Worm (Caenorhabditis elegans) whole organism, L1 larva: ENCODE results near the gene ccdc-55.

ENCODE experiments used
- C04F5.9 ChIP-seq: sonication (generic microtip); optimal IDR thresholded peaks from 2 replicates; lab custom pipeline; 2016; ENCODE audit warnings: missing genetic modification characterization, missing compliant biosample characterization
- C16A3.4 ChIP-seq: fragments of 150-350 bp; optimal IDR thresholded peaks from 2 replicates; lab custom pipeline; 2014; ENCODE audit warnings: missing biosample characterization, missing genetic modification characterization
- F16B12.6 ChIP-seq: fragments of 150-350 bp; optimal IDR thresholded peaks from 2 replicates; lab custom pipeline; 2014; ENCODE audit warnings: missing biosample characterization, missing genetic modification characterization
- Y116A8C.19 ChIP-seq: sonication (generic microtip); optimal IDR thresholded peaks from 2 replicates; lab custom pipeline; 2016; ENCODE audit warnings: missing compliant biosample characterization, missing genetic modification characterization, borderline replicate concordance
- aha-1 ChIP-seq: fragments of 150-350 bp; optimal IDR thresholded peaks from 2 replicates; lab custom pipeline; 2014; ENCODE audit warnings: missing biosample characterization, missing genetic modification characterization
- ama-1 ChIP-seq: fragments of 150-350 bp; optimal IDR thresholded peaks from 2 replicates; lab custom pipeline; 2014
- blmp-1 ChIP-seq: fragments of 150-350 bp; optimal IDR thresholded peaks from 2 replicates; lab custom pipeline; 2014; ENCODE audit warnings: missing biosample characterization, missing genetic modification characterization
- ceh-63 ChIP-seq: fragments of 200-800 bp; sonication (Bioruptor generic); optimal IDR thresholded peaks from 2 replicates; lab custom pipeline; 2018; ENCODE audit warnings: mild to moderate bottlenecking, missing genetic modification characterization, missing compliant biosample characterization
- ceh-88 ChIP-seq: fragments of 200-800 bp; sonication (Bioruptor generic); IDR thresholded peaks from 2 replicates; pipeline ENCODE4 v1.3.6; 2022; ENCODE audit warnings: missing genetic modification characterization, missing compliant biosample characterization
- ceh-90 ChIP-seq: sonication (generic microtip); optimal IDR thresholded peaks from 2 replicates; lab custom pipeline; 2016; ENCODE audit warnings: missing genetic modification characterization, missing compliant biosample characterization
- ces-1 ChIP-seq: fragments of 150-350 bp; optimal IDR thresholded peaks from 2 replicates; lab custom pipeline; 2014; ENCODE audit warnings: missing biosample characterization, missing genetic modification reagents, missing genetic modification characterization
- dpl-1 ChIP-seq, 3 experiments: fragments of 150-350 bp in 2 of 3; sonication (generic microtip) in 1 of 3; optimal IDR thresholded peaks; 2 replicates each; lab custom pipeline; 2014 to 2017; ENCODE audit warnings: missing biosample characterization in 3 of 3, missing genetic modification characterization in 3 of 3, missing genetic modification reagents in 3 of 3
- dsc-1 ChIP-seq: sonication (generic microtip); optimal IDR thresholded peaks from 2 replicates; lab custom pipeline; 2016; ENCODE audit warnings: mild to moderate bottlenecking, missing genetic modification characterization, missing compliant biosample characterization
- egl-13 ChIP-seq: sonication (generic microtip); optimal IDR thresholded peaks from 2 replicates; lab custom pipeline; 2016; ENCODE audit warnings: missing genotype, missing genetic modification reagents, missing genetic modification characterization, missing compliant biosample characterization
- elt-2 ChIP-seq: sonication (generic microtip); optimal IDR thresholded peaks from 2 replicates; lab custom pipeline; 2016; ENCODE audit warnings: missing genetic modification characterization, mild to moderate bottlenecking, inconsistent platforms, missing compliant biosample characterization, missing genetic modification reagents
- ets-5 ChIP-seq: fragments of 200-800 bp; sonication (Bioruptor generic); IDR thresholded peaks from 2 replicates; pipeline ENCODE4 v1.3.6; 2022; ENCODE audit warnings: missing genetic modification characterization, missing compliant biosample characterization
- hlh-17 ChIP-seq: fragments of 200-800 bp; sonication (Bioruptor generic); optimal IDR thresholded peaks from 2 replicates; lab custom pipeline; 2018; ENCODE audit warnings: missing genetic modification characterization, mild to moderate bottlenecking, missing compliant biosample characterization, moderate library complexity, borderline replicate concordance
- lin-13 ChIP-seq: fragments of 150-350 bp; optimal IDR thresholded peaks from 2 replicates; lab custom pipeline; 2014; ENCODE audit warnings: missing biosample characterization, missing genetic modification reagents, missing genetic modification characterization
- lin-35 ChIP-seq, 2 experiments: fragments of 150-350 bp; optimal IDR thresholded peaks; 2 replicates each; lab custom pipeline; 2014; ENCODE audit warnings: missing biosample characterization in 2 of 2, missing genetic modification characterization in 2 of 2, missing genetic modification reagents in 2 of 2
- lin-39 ChIP-seq: fragments of 150-350 bp; optimal IDR thresholded peaks from 2 replicates; lab custom pipeline; 2014; ENCODE audit warnings: missing biosample characterization, missing genetic modification reagents, missing genetic modification characterization
- lsy-2 ChIP-seq, 2 experiments: fragments of 150-350 bp; optimal IDR thresholded peaks; 2 replicates each; lab custom pipeline; 2014; ENCODE audit warnings: missing biosample characterization in 2 of 2, missing genetic modification characterization in 2 of 2
- mab-9 ChIP-seq: fragments of 200-800 bp; sonication (Bioruptor generic); IDR thresholded peaks from 2 replicates; pipeline ENCODE4 v1.3.6; 2022; ENCODE audit warnings: missing genetic modification reagents, missing genetic modification characterization, missing compliant biosample characterization
- nhr-12 ChIP-seq: sonication (generic microtip); optimal IDR thresholded peaks from 2 replicates; lab custom pipeline; 2017; ENCODE audit warnings: missing biosample characterization, missing genetic modification characterization
- nhr-237 ChIP-seq: fragments of 150-350 bp; optimal IDR thresholded peaks from 2 replicates; lab custom pipeline; 2014; ENCODE audit warnings: missing biosample characterization, missing genetic modification characterization
- nhr-85 ChIP-seq: sonication (generic microtip); peaks from one replicate; lab custom pipeline; 2016; ENCODE audit warnings: missing genetic modification characterization, inconsistent platforms, missing compliant biosample characterization
- pag-3 ChIP-seq: sonication (generic microtip); optimal IDR thresholded peaks from 2 replicates; lab custom pipeline; 2017; ENCODE audit warnings: missing genetic modification characterization, mild to moderate bottlenecking, missing compliant biosample characterization, antibody characterized with exemption, borderline replicate concordance; ENCODE audit not compliant: insufficient read depth
- pqm-1 ChIP-seq: sonication (generic microtip); optimal IDR thresholded peaks from 3 replicates; lab custom pipeline; 2017; ENCODE audit warnings: missing biosample characterization, missing genetic modification characterization
- rnt-1 ChIP-seq: sonication (generic microtip); optimal IDR thresholded peaks from 2 replicates; lab custom pipeline; 2016; ENCODE audit warnings: mild to moderate bottlenecking, missing genetic modification characterization, moderate library complexity, missing compliant biosample characterization
- skn-1 ChIP-seq: fragments of 150-350 bp; optimal IDR thresholded peaks from 2 replicates; lab custom pipeline; 2014; ENCODE audit warnings: missing biosample characterization, missing genetic modification characterization
- snu-23 ChIP-seq: sonication (generic microtip); optimal IDR thresholded peaks from 2 replicates; lab custom pipeline; 2016; ENCODE audit warnings: missing genetic modification characterization, missing compliant biosample characterization
- sptf-1 ChIP-seq: fragments of 150-350 bp; optimal IDR thresholded peaks from 2 replicates; lab custom pipeline; 2014; ENCODE audit warnings: missing biosample characterization, missing genetic modification characterization
- tbx-2 ChIP-seq: sonication (generic microtip); optimal IDR thresholded peaks from 2 replicates; lab custom pipeline; 2016; ENCODE audit warnings: missing genetic modification characterization, missing compliant biosample characterization
- unc-62 ChIP-seq: fragments of 150-350 bp; optimal IDR thresholded peaks from 2 replicates; lab custom pipeline; 2014; ENCODE audit warnings: missing biosample characterization, missing genetic modification reagents, missing genetic modification characterization
- unc-98 ChIP-seq: fragments of 200-800 bp; sonication (Bioruptor generic); IDR thresholded peaks from 2 replicates; pipeline ENCODE4 v1.3.6; 2022; ENCODE audit warnings: missing genetic modification characterization, missing compliant biosample characterization
- zip-4 ChIP-seq: fragments of 200-800 bp; sonication (Bioruptor generic); optimal IDR thresholded peaks from 2 replicates; lab custom pipeline; 2018; ENCODE audit warnings: mild to moderate bottlenecking, missing genetic modification characterization, moderate library complexity, missing compliant biosample characterization

ccdc-55 gene

ce11 chrIII:4168665-4169064 lies at the start of gene ccdc-55:
TSS of gene ccdc-55 (minus strand) at chrIII:4168765.
- TF ChIP-seq dsc-1 (tag; lab: Kevin White, UChicago) (no peak), sptf-1 (tag; lab: Kevin White, UChicago) (no peak), F16B12.6 (tag; lab: Kevin White, UChicago) (no peak), nhr-85 (tag; lab: Kevin White, UChicago) (no peak), mab-9 (GFP tag; lab: Robert Waterston, UW) (no peak), nhr-12 (tag; lab: Kevin White, UChicago) (no peak), lsy-2 (tag; optimal IDR thresholded peaks at IDR 0.05; lab: Kevin White, UChicago) (no peak), dpl-1 (GFP tag; optimal IDR thresholded peaks at IDR 0.05; lab: Kevin White, UChicago) (no peak), lin-13 (GFP tag; lab: Kevin White, UChicago) (no peak), lin-35 (GFP tag; optimal IDR thresholded peaks at IDR 0.05; lab: Kevin White, UChicago) (no peak), skn-1 (tag; lab: Kevin White, UChicago) (no peak), C16A3.4 (no peak), ceh-88 (GFP tag; lab: Robert Waterston, UW) (no peak), pqm-1 (no peak)
- TF ChIP-seq, all 84 proteins: peak for 0

ce11 chrIII:4210661-4211060 lies 42.1 kb upstream of the ccdc-55 start:
- TF ChIP-seq aha-1 (tag; lab: Kevin White, UChicago): no peak
- TF ChIP-seq, all 84 proteins: peak for 0

ce11 chrIII:4209188-4209587 lies 40.6 kb upstream of the ccdc-55 start, which contains the start of gene phlp-2:
TSS of gene phlp-2 (plus strand) at chrIII:4209488.
- no peak for TF ChIP-seq zip-4 (GFP tag; lab: Kevin White, UChicago)
- no peak for TF ChIP-seq mab-9 (GFP tag; lab: Robert Waterston, UW)
- no peak for TF ChIP-seq nhr-12 (tag; lab: Kevin White, UChicago)
- no peak for TF ChIP-seq ces-1 (GFP tag; lab: Kevin White, UChicago)
- TF ChIP-seq snu-23 (GFP tag; lab: Kevin White, UChicago): no peak
- TF ChIP-seq nhr-237 (tag; lab: Kevin White, UChicago): no peak
- no peak for TF ChIP-seq ama-1
- no peak for TF ChIP-seq tbx-2 (tag; lab: Kevin White, UChicago)
- TF ChIP-seq ceh-90: no peak
- TF ChIP-seq elt-2 (tag; lab: Kevin White, UChicago): no peak
- TF ChIP-seq egl-13 (tag; lab: Kevin White, UChicago): no peak
- no peak for TF ChIP-seq pqm-1
- no peak for TF ChIP-seq Y116A8C.19 (tag; lab: Kevin White, UChicago)
- TF ChIP-seq ceh-63 (GFP tag; lab: Kevin White, UChicago): no peak
- TF ChIP-seq ets-5: no peak
- TF ChIP-seq, all 84 proteins: peak for 0

ce11 chrIII:4208210-4208609 lies 39.6 kb upstream of the ccdc-55 start:
- no peak for TF ChIP-seq tbx-2 (tag; lab: Kevin White, UChicago)
- TF ChIP-seq blmp-1: peak; percentile 29

- no peak for TF ChIP-seq tbx-2 (tag; lab: Kevin White, UChicago)
- no peak for TF ChIP-seq lin-39 (tag; lab: Kevin White, UChicago)
- TF ChIP-seq C04F5.9 (tag; lab: Kevin White, UChicago): no peak
- no peak for TF ChIP-seq unc-62
- no peak for TF ChIP-seq rnt-1 (tag; lab: Kevin White, UChicago)
- no peak for TF ChIP-seq ceh-63 (GFP tag; lab: Kevin White, UChicago)
- no peak for TF ChIP-seq hlh-17 (GFP tag; lab: Kevin White, UChicago)
- peak in 1 of 2 experiments; percentile 63 for TF ChIP-seq lsy-2 (tag; optimal IDR thresholded peaks at IDR 0.05; lab: Kevin White, UChicago)
- TF ChIP-seq egl-13 (tag; lab: Kevin White, UChicago): no peak
- TF ChIP-seq F16B12.6 (tag; lab: Kevin White, UChicago): no peak
- peak; percentile 28 for TF ChIP-seq blmp-1
- TF ChIP-seq pag-3 (tag; lab: Kevin White, UChicago): no peak
- no peak for TF ChIP-seq unc-98
Observed at ce11 chrIII:4205751-4206327, 37.3 kb upstream of the ccdc-55 start, which contains the start of gene R74.8. TSS of gene R74.8 (plus strand) at chrIII:4206277.
